Fruit fly (Drosophila melanogaster) ovary, adult (tissue): ENCODE data around the gene ScpX.
A peak's percentile ranks its signal among the peaks of the same experiment; 100 is the strongest.

Experiments
- CG17801 ChIP-seq: fragments of 200-800 bp; optimal IDR thresholded peaks from 2 replicates; lab custom pipeline; 2019; ENCODE audit warnings: missing biosample characterization, mild to moderate bottlenecking, missing genetic modification characterization, moderate library complexity; ENCODE audit not compliant: partially characterized antibody

The ScpX gene

dm6 chr2L:18830587-18831528, at the start of gene ScpX, which contains the start of gene CG17597:
TSS of gene ScpX (plus strand) at chr2L:18831229.
TSS of gene CG17597 (minus strand) at chr2L:18831153.
- TF ChIP-seq CG17801 (GFP tag; lab: Kevin White, UChicago): peak; percentile 34

DNA sequence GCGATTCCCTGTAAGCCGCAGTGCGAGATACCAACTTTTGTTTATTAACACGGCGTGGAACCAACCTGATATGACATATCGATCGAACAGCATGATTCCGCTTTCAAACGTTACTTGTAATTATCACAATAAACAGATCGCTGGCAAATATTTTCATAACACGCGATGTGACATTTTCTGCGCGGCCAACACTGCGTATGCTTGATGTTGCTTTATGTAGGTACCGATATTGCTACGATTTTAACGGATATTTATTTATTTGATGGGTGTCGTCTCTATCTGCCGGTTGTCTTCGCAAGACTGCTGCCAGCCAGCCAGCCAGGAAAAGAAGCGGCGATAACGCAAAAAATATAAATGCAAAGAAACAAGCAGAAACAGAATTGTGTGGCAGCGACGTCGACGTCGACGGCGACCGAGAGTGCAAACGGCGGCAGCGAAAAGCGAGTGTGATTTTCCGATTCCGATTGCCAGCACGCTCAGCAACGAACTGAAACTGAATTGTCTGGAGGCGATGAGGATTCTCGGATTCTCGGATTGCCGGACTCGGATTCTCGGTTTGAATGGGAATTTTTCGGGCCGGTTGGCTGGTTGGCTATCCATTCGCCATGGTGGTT, 48.7 kb upstream of the ScpX start:
- TF ChIP-seq CG17801 (GFP tag; lab: Kevin White, UChicago): no peak

DNA sequence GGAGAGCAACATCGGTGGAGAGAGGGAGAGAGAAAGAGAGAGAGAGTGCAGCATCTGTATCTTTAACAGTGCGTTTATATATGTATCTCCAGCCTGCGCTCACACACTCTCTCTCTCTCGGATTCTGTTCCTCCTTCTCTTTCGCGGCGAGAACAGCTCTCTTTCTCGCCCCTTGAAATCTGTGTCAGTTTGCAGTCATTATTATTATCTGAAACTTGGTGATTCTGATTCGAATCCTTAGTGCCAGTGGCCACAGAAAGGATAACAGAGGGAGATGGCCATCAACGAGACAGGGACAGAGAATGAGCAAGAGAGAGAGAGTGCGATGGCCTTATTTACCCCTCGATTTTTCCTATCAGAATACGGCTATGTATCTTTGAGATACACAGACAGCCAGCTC, 48.1 kb upstream of the ScpX start:
- no peak for TF ChIP-seq CG17801 (GFP tag; lab: Kevin White, UChicago)

dm6 chr2L:18783357-18784040, 47.5 kb upstream of the ScpX start:
- TF ChIP-seq CG17801 (GFP tag; lab: Kevin White, UChicago): no peak

dm6 chr2L:18785026-18785600, 45.9 kb upstream of the ScpX start:
- no peak for TF ChIP-seq CG17801 (GFP tag; lab: Kevin White, UChicago)

DNA sequence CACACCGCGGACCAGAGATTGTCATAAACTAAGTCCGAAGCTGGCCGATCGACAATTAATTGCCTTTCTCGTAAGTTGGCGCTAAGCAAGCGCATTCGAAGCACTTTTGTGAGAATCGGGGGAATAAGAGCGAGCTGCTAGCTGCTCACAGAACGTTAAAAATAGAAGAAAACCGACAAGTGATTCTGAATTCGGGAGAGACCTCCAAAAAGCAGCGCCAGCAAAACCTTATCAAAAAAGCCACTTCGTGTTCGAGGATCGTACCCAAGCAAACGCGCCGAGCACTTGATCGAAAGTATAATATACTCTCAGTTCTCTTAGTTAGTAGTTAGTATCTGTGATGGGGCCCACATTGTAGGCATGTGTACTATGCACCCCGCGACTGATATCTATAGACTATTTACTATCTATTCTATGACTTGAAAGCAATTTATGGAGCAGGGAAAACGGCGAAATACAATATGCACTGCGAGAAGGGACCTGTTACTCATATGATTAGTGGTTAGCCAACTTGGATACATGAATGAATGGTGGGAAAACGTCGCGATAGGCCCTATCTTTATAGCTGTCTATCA, 43.5 kb upstream of the ScpX start:
- TF ChIP-seq CG17801 (GFP tag; lab: Kevin White, UChicago): no peak

DNA sequence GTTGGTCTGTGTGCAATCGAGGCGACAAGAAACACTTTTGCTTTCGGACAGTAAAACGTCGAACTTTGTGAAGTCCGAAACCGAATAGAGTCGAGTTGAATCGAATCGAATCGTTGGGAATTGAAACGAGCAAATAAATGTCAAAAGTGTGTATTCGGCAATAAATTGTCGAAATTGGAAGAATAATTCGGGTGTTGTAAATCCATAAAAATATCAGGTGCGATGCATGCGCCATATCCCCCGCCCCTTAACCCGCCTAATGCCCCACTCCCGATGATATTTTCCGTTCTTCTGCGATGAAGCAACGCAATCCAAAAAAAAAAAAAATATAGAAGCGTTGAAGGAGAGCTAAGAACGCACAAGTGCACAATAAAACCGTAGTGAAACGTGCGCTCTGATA, 42.1 kb upstream of the ScpX start:
- TF ChIP-seq CG17801 (GFP tag; lab: Kevin White, UChicago): no peak

DNA sequence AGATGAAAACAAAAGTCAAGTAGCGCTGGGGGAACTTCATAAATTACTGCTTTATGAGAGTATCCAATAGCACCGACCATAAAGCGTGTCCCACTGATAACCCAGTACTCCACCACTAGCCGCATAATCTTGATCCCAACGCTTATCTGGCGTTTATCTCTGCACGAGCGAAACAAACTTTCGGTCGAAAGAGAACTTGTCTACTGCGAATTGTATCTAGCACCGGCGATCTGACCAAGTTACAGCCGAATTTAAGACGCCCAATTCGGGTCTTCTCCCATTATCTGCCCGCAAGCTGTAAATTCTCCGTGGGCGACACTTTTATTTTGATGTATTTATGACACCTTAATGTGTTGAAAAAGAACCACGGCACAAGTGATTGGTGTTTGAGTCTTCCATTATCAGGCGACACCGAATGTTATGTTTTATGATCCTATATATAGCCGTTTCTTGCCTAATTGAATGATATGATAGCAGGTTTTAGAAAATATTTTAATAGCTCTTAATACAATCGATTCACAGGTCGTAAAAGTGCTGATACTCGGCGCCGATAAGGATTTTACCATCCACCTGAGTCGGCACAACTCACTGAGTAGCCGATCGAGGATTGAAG, 41.1 kb upstream of the ScpX start:
- no peak for TF ChIP-seq CG17801 (GFP tag; lab: Kevin White, UChicago)

- no peak for TF ChIP-seq CG17801 (GFP tag; lab: Kevin White, UChicago)
Observed at dm6 chr2L:18792806-18793205, 38.2 kb upstream of the ScpX start, which contains the start of gene ham. TSS of gene ham (minus strand) at chr2L:18792906.

DNA sequence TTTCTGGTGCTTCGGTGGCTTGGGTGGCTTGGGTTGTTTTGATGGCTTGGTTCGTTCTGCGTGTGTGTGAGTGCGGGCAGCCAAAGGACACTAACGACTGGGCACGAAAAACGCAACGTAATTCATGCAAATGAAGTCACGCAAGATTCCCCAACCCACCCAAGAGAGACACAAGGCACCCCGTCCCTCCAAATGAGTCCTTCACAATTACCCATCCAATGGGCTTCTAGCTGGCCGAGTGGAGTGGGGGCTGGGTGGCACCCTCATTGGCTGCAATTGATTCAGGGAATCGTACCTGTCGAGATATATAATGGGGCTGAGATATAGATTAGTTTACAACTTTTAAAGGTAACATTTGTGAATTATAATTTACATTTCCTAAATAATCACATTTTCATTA, 37.8 kb upstream of the ScpX start:
- no peak for TF ChIP-seq CG17801 (GFP tag; lab: Kevin White, UChicago)

dm6 chr2L:18795917-18796402, 35.1 kb upstream of the ScpX start:
- no peak for TF ChIP-seq CG17801 (GFP tag; lab: Kevin White, UChicago)

dm6 chr2L:18796446-18796845, 34.6 kb upstream of the ScpX start:
- TF ChIP-seq CG17801 (GFP tag; lab: Kevin White, UChicago): no peak

dm6 chr2L:18801704-18802103, 29.3 kb upstream of the ScpX start:
- TF ChIP-seq CG17801 (GFP tag; lab: Kevin White, UChicago): no peak

DNA sequence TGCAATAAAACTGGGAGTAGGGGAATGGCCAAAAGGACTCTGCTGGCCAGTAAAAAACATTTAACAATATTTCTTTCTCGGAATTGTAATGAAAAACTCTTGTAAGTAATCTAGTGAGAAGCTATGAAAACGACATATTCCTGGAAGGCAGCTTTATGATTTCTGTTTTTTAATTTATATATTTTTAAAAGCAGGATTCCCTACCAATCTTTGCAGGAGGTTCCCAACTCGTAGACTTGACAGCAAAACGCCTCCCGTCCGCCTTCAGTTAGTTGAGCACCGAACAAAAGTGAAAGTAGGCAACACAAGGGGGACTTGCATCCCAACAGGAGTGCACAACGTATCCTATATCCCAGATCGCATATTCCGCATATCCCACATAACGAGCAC, 25.8 kb upstream of the ScpX start, which contains the start of gene CG43814:
CG43814 (minus strand) TSS at position 101 of the 390 bp plus-strand sequence.
- no peak for TF ChIP-seq CG17801 (GFP tag; lab: Kevin White, UChicago)
